Fruit fly (Drosophila melanogaster) whole organism, pupa: ENCODE measurements around the gene PGRP-LC.

Experiments used
- CG10348 ChIP-seq: fragments of 200-800 bp; sonication (Bioruptor generic); IDR thresholded peaks from 2 replicates; pipeline ENCODE4 v1.3.6; 2022; ENCODE audit warnings: missing biosample characterization, missing genetic modification characterization
- CG9948 ChIP-seq: fragments of 200-800 bp; sonication (Bioruptor generic); optimal IDR thresholded peaks from 2 replicates; lab custom pipeline; 2018; ENCODE audit warnings: missing biosample characterization, mild to moderate bottlenecking, missing genetic modification characterization, moderate library complexity
- EcR ChIP-seq: fragments of 200-800 bp; sonication (Bioruptor generic); optimal IDR thresholded peaks from 3 replicates; lab custom pipeline; 2019; ENCODE audit warnings: missing biosample characterization, missing genetic modification characterization, mild to moderate bottlenecking, moderate library complexity, missing genetic modification reagents
- fd96Ca ChIP-seq: fragments of 200-800 bp; sonication (Bioruptor generic); IDR thresholded peaks from 3 replicates; pipeline ENCODE4 v1.3.6; 2022; ENCODE audit warnings: missing biosample characterization, missing genetic modification characterization

DNA sequence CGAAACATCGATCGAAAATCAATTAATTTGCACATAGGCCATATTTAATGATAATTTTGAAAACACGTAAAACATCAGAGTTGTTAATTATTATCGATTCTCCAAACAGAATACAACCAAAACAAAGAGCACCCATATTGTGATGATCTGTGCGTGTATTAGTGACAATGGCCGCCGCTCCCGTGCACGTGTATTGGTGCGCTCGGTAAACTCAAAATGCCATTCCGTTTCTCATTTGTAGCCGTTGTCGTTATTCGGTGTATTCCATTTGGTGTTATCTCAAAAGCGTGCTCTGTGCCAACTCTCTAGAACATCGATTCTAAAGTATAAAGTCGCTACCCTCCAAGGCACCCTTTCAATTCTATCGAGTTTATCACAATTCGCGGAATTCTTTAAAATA is 2.2 kb downstream of the PGRP-LC start:
- TF ChIP-seq CG9948 (tag; lab: Kevin White, UChicago) (no peak), CG10348 (GFP tag; lab: Robert Waterston, UW) (no peak), fd96Ca (GFP tag; lab: Robert Waterston, UW) (no peak), EcR (GFP tag; lab: Kevin White, UChicago) (no peak)
